Fruit fly (Drosophila melanogaster) whole organism, embryonic: ENCODE data around the gene CG3632.

ENCODE experiments used
- Awh ChIP-seq: fragments of 200-800 bp; sonication (Bioruptor generic); IDR thresholded peaks from 2 replicates; pipeline ENCODE4, ENCODE4 v1.3.6; 2022; ENCODE audit warnings: missing biosample characterization, missing genetic modification characterization
- Bgb ChIP-seq: fragments of 200-800 bp; sonication (Bioruptor generic); IDR thresholded peaks from 2 replicates; pipeline ENCODE4 v1.3.6; 2022; ENCODE audit warnings: missing biosample characterization, missing genetic modification characterization; ENCODE audit not compliant: partially characterized antibody
- C15 ChIP-seq: fragments of 200-800 bp; sonication (Bioruptor generic); IDR thresholded peaks from 3 replicates; pipeline ENCODE4 v1.3.6; 2022; ENCODE audit warnings: missing biosample characterization, missing genetic modification characterization
- CG10267 ChIP-seq: fragments of 200-800 bp; sonication (Bioruptor generic); optimal IDR thresholded peaks from 2 replicates; lab custom pipeline; 2018; ENCODE audit warnings: missing biosample characterization, mild to moderate bottlenecking, missing genetic modification characterization, moderate library complexity
- CG11504 ChIP-seq: fragments of 200-800 bp; sonication (Bioruptor generic); optimal IDR thresholded peaks from 3 replicates; lab custom pipeline; 2019; ENCODE audit warnings: missing biosample characterization, mild to moderate bottlenecking, missing genetic modification characterization, moderate library complexity
- CG12391 ChIP-seq: fragments of 200-800 bp; sonication (Bioruptor generic); optimal IDR thresholded peaks from 3 replicates; lab custom pipeline; 2018; ENCODE audit warnings: missing biosample characterization, mild to moderate bottlenecking, missing genetic modification characterization, moderate library complexity
- CG12942 ChIP-seq: fragments of 200-800 bp; sonication (Bioruptor generic); optimal IDR thresholded peaks from 3 replicates; lab custom pipeline; 2016; ENCODE audit warnings: missing biosample characterization, missing genetic modification characterization
- CG14014 ChIP-seq: fragments of 200-800 bp; sonication (Bioruptor generic); IDR thresholded peaks from 2 replicates; pipeline ENCODE4 v1.3.6; 2022; ENCODE audit warnings: missing biosample characterization, missing genetic modification characterization
- CG1603 ChIP-seq: fragments of 200-800 bp; sonication (Bioruptor generic); optimal IDR thresholded peaks from 2 replicates; lab custom pipeline; 2019; ENCODE audit warnings: missing biosample characterization, mild to moderate bottlenecking, missing genetic modification characterization, moderate library complexity
- CG16815 ChIP-seq: fragments of 200-800 bp; sonication (Bioruptor generic); optimal IDR thresholded peaks from 3 replicates; lab custom pipeline; 2017; ENCODE audit warnings: missing biosample characterization, mild to moderate bottlenecking, missing genetic modification characterization
- CG17802 ChIP-seq: fragments of 200-800 bp; sonication (Bioruptor generic); optimal IDR thresholded peaks from 2 replicates; lab custom pipeline; 2018; ENCODE audit warnings: missing biosample characterization, mild to moderate bottlenecking, missing genetic modification characterization, moderate library complexity
- CG18599 ChIP-seq: fragments of 200-800 bp; sonication (Bioruptor generic); optimal IDR thresholded peaks from 3 replicates; lab custom pipeline; 2017; ENCODE audit warnings: missing biosample characterization, missing genetic modification characterization, mild to moderate bottlenecking, moderate library complexity, missing genetic modification reagents
- CG18764 ChIP-seq: fragments of 200-800 bp; sonication (Bioruptor generic); optimal IDR thresholded peaks from 3 replicates; lab custom pipeline; 2016; ENCODE audit warnings: missing biosample characterization, missing genetic modification characterization
- CG2889 ChIP-seq: fragments of 200-800 bp; sonication (Bioruptor generic); IDR thresholded peaks from 3 replicates; pipeline ENCODE4 v1.3.6; 2022; ENCODE audit warnings: missing biosample characterization, missing genetic modification characterization
- CG31224 ChIP-seq: fragments of 200-800 bp; sonication (Bioruptor generic); IDR thresholded peaks from 2 replicates; pipeline ENCODE4 v1.3.6; 2022; ENCODE audit warnings: missing biosample characterization, missing genetic modification characterization
- CG32532 ChIP-seq: fragments of 200-800 bp; sonication (Bioruptor generic); IDR thresholded peaks from 2 replicates; pipeline ENCODE4 v1.3.6; 2022; ENCODE audit warnings: missing biosample characterization, missing genetic modification characterization
- CG33557 ChIP-seq: fragments of 200-800 bp; sonication (Bioruptor generic); optimal IDR thresholded peaks from 2 replicates; lab custom pipeline; 2019; ENCODE audit warnings: missing biosample characterization, mild to moderate bottlenecking, missing genetic modification characterization, moderate library complexity
- CG8281 ChIP-seq: fragments of 200-800 bp; sonication (Bioruptor generic); optimal IDR thresholded peaks from 2 replicates; lab custom pipeline; 2018; ENCODE audit warnings: missing biosample characterization, mild to moderate bottlenecking, missing genetic modification characterization, moderate library complexity
- CG8359 ChIP-seq: fragments of 200-800 bp; sonication (Bioruptor generic); optimal IDR thresholded peaks from 2 replicates; lab custom pipeline; 2017; ENCODE audit warnings: missing biosample characterization, mild to moderate bottlenecking, missing genetic modification characterization, borderline replicate concordance
- Dp ChIP-seq: fragments of 200-800 bp; sonication (Bioruptor generic); optimal IDR thresholded peaks from 2 replicates; lab custom pipeline; 2018; ENCODE audit warnings: missing biosample characterization, mild to moderate bottlenecking, missing genetic modification characterization, moderate library complexity
- GATAe ChIP-seq: fragments of 200-800 bp; sonication (Bioruptor generic); conservative IDR thresholded peaks from 2 replicates; pipeline ENCODE4 v1.3.6; 2022; ENCODE audit warnings: missing biosample characterization, missing genetic modification characterization
- Kr ChIP-seq: fragments of 200-800 bp; sonication (Bioruptor generic); optimal IDR thresholded peaks from 2 replicates; lab custom pipeline; 2017; ENCODE audit warnings: missing biosample characterization, mild to moderate bottlenecking, missing genetic modification characterization
- Lim3 ChIP-seq: fragments of 200-800 bp; sonication (Bioruptor generic); IDR thresholded peaks from 2 replicates; pipeline ENCODE4 v1.3.6; 2022; ENCODE audit warnings: missing biosample characterization, missing genetic modification characterization
- Myb ChIP-seq: fragments of 200-800 bp; sonication (Bioruptor generic); optimal IDR thresholded peaks from 2 replicates; lab custom pipeline; 2016; ENCODE audit warnings: missing biosample characterization, missing genetic modification characterization
- Rfx ChIP-seq: fragments of 200-800 bp; sonication (Bioruptor generic); IDR thresholded peaks from 2 replicates; pipeline ENCODE4 v1.3.6; 2022; ENCODE audit warnings: missing biosample characterization, missing genetic modification characterization
- Rx ChIP-seq: fragments of 200-800 bp; sonication (Bioruptor generic); IDR thresholded peaks from 2 replicates; pipeline ENCODE4 v1.3.6; 2022; ENCODE audit warnings: missing biosample characterization, missing genetic modification characterization
- Sry-δ ChIP-seq: fragments of 200-800 bp; sonication (Bioruptor generic); optimal IDR thresholded peaks from 2 replicates; lab custom pipeline; 2016; ENCODE audit warnings: missing biosample characterization, missing genetic modification characterization
- Tbp ChIP-seq: fragments of >200 bp; optimal IDR thresholded peaks from 2 replicates; lab custom pipeline; 2018; ENCODE audit warnings: missing biosample characterization, missing genetic modification characterization
- Trl ChIP-seq, 3 experiments: fragments of >200 bp in 2 of 3; fragments of 200-800 bp in 1 of 3; sonication (Bioruptor generic) in 1 of 3; optimal IDR thresholded peaks; 2 replicates in 1 of 3; 3 replicates in 2 of 3; lab custom pipeline; 2016 to 2017; ENCODE audit warnings: missing biosample characterization in 1 of 3, missing genetic modification characterization in 1 of 3
- Usf ChIP-seq: fragments of 200-800 bp; sonication (Bioruptor generic); optimal IDR thresholded peaks from 2 replicates; lab custom pipeline; 2017; ENCODE audit warnings: missing genotype, missing biosample characterization, missing genetic modification characterization
- ase ChIP-seq: fragments of 200-800 bp; sonication (Bioruptor generic); IDR thresholded peaks from 3 replicates; pipeline ENCODE4 v1.3.6; 2022; ENCODE audit warnings: missing biosample characterization, missing genetic modification characterization
- chif ChIP-seq, 2 experiments: fragments of 200-800 bp; sonication (Bioruptor generic); optimal IDR thresholded peaks; 3 replicates each; lab custom pipeline; 2016; ENCODE audit warnings: missing biosample characterization in 2 of 2, missing genetic modification characterization in 2 of 2
- crol ChIP-seq: fragments of 200-800 bp; sonication (Bioruptor generic); IDR thresholded peaks from 2 replicates; pipeline ENCODE4 v1.3.6; 2022; ENCODE audit warnings: missing biosample characterization, missing genetic modification characterization
- eve ChIP-seq, 2 experiments: fragments of >200 bp; optimal IDR thresholded peaks; 2 replicates each; lab custom pipeline; 2017; ENCODE audit warnings: missing biosample characterization in 2 of 2, missing genetic modification characterization in 2 of 2
- ftz-f1 ChIP-seq: fragments of 200-800 bp; sonication (Bioruptor generic); optimal IDR thresholded peaks from 2 replicates; lab custom pipeline; 2016; ENCODE audit warnings: missing biosample characterization, missing genetic modification characterization
- gsb ChIP-seq: fragments of 200-800 bp; sonication (Bioruptor generic); IDR thresholded peaks from 2 replicates; pipeline ENCODE4 v1.3.6; 2022; ENCODE audit warnings: missing biosample characterization, missing genetic modification characterization
- kni ChIP-seq: fragments of 200-800 bp; sonication (Bioruptor generic); optimal IDR thresholded peaks from 3 replicates; lab custom pipeline; 2017; ENCODE audit warnings: mild to moderate bottlenecking, missing biosample characterization, missing genetic modification reagents, missing genetic modification characterization
- ranshi ChIP-seq: fragments of 200-800 bp; sonication (Bioruptor generic); IDR thresholded peaks from 2 replicates; pipeline ENCODE4 v1.3.6; 2022; ENCODE audit warnings: missing biosample characterization, missing genetic modification characterization
- slou ChIP-seq: fragments of 200-800 bp; sonication (Bioruptor generic); optimal IDR thresholded peaks from 3 replicates; lab custom pipeline; 2016; ENCODE audit warnings: missing biosample characterization, missing genetic modification characterization
- wor ChIP-seq: fragments of 200-800 bp; sonication (Bioruptor generic); IDR thresholded peaks from 2 replicates; pipeline ENCODE4 v1.3.6; 2022; ENCODE audit warnings: missing biosample characterization, missing genetic modification characterization
- zfh1 ChIP-seq: fragments of 200-800 bp; sonication (Bioruptor generic); IDR thresholded peaks from 3 replicates; pipeline ENCODE4 v1.3.6; 2022; ENCODE audit warnings: missing biosample characterization, missing genetic modification characterization

Gene CG3632

dm6 chrX:16270795-16271194 lies 25.7 kb upstream of the CG3632 start, which contains the start of gene Mfe2 (continued):
- TF ChIP-seq CG8281 (no peak), CG12391 (peak; percentile 46), wor (GFP tag; lab: Robert Waterston, UW) (no peak; the same call in 1 of the 2 replicates), eve (GFP tag; optimal IDR thresholded peaks at IDR 0.05; lab: Kevin White, UChicago) (no peak), CG18599 (GFP tag; lab: Kevin White, UChicago) (peak; percentile 55), CG10267 (tag; lab: Kevin White, UChicago) (peak; percentile 98), slou (GFP tag; lab: Kevin White, UChicago) (peak; percentile 57), Sry-δ (GFP tag; lab: Kevin White, UChicago) (peak; percentile 76), CG8359 (GFP tag; lab: Kevin White, UChicago) (no peak), C15 (GFP tag; lab: Robert Waterston, UW) (no peak), CG33557 (GFP tag; lab: Kevin White, UChicago) (no peak), CG11504 (tag; lab: Kevin White, UChicago) (no peak), Myb (peak; percentile 91), Usf (GFP tag; lab: Kevin White, UChicago) (peak; percentile 32), CG32532 (GFP tag; lab: Robert Waterston, UW) (peak; percentile 44; the same call in 1 of the 2 replicates), CG2889 (GFP tag; lab: Robert Waterston, UW) (no peak), ftz-f1 (GFP tag; lab: Kevin White, UChicago) (peak; percentile 11), CG17802 (no peak), CG12942 (GFP tag; lab: Kevin White, UChicago) (peak; percentile 17), gsb (GFP tag; lab: Robert Waterston, UW) (no peak), CG1603 (tag; lab: Kevin White, UChicago) (peak; percentile 90), crol (GFP tag; lab: Robert Waterston, UW) (no peak), CG18764 (GFP tag; lab: Kevin White, UChicago) (peak; percentile 34), CG31224 (GFP tag; lab: Robert Waterston, UW) (no peak), Rfx (GFP tag; lab: Robert Waterston, UW) (peak; percentile 82), ranshi (GFP tag; lab: Robert Waterston, UW) (peak; percentile 52; the same call in 1 of the 2 replicates), ase (GFP tag; lab: Robert Waterston, UW) (no peak), GATAe (GFP tag; lab: Robert Waterston, UW) (no peak), Dp (peak; percentile 57), Kr (GFP tag; lab: Kevin White, UChicago) (no peak), Lim3 (GFP tag; lab: Robert Waterston, UW) (no peak), Trl (optimal IDR thresholded peaks at IDR 0.05; lab: Kevin White, UChicago) (no peak), Trl (GFP tag; optimal IDR thresholded peaks at IDR 0.05; lab: Kevin White, UChicago) (peak; percentile 73), chif (GFP tag; optimal IDR thresholded peaks at IDR 0.05; lab: Kevin White, UChicago) (peak; percentile 29 to 65), zfh1 (GFP tag; lab: Robert Waterston, UW) (peak; percentile 42; the same call in 2 of the 3 replicates), CG14014 (0 out of 2 replicates have a peak, but pooled peaks have one; percentile 30), Bgb (peak; percentile 65), Awh (GFP tag; lab: Robert Waterston, UW) (no peak), CG16815 (GFP tag; lab: Kevin White, UChicago) (peak; percentile 26), Rx (no peak), Tbp (GFP tag; lab: Kevin White, UChicago) (no peak), kni (peak; percentile 70)
